Fruit fly (Drosophila melanogaster) whole organism, pupa: Measurements from ENCODE around the gene CG3708.

Experiments used
- CG14655 ChIP-seq: fragments of 200-800 bp; sonication (Bioruptor generic); optimal IDR thresholded peaks from 3 replicates; lab custom pipeline; 2017; ENCODE audit warnings: mild to moderate bottlenecking, missing biosample characterization, missing genetic modification reagents, missing genetic modification characterization
- CG15710 ChIP-seq: fragments of 200-800 bp; sonication (Bioruptor generic); optimal IDR thresholded peaks from 2 replicates; lab custom pipeline; 2018; ENCODE audit warnings: missing biosample characterization, mild to moderate bottlenecking, missing genetic modification characterization, moderate library complexity
- CG4496 ChIP-seq: fragments of 200-800 bp; sonication (Bioruptor generic); IDR thresholded peaks from 3 replicates; pipeline ENCODE4 v1.3.6; 2022; ENCODE audit warnings: missing biosample characterization, missing genetic modification characterization
- D1 ChIP-seq: fragments of 200-800 bp; sonication (Bioruptor generic); optimal IDR thresholded peaks from 2 replicates; lab custom pipeline; 2018; ENCODE audit warnings: missing biosample characterization, mild to moderate bottlenecking, missing genetic modification characterization, moderate library complexity
- EcR ChIP-seq: fragments of 200-800 bp; sonication (Bioruptor generic); optimal IDR thresholded peaks from 3 replicates; lab custom pipeline; 2019; ENCODE audit warnings: missing biosample characterization, missing genetic modification characterization, mild to moderate bottlenecking, moderate library complexity, missing genetic modification reagents
- Pif1A ChIP-seq: fragments of 200-800 bp; sonication (Bioruptor generic); optimal IDR thresholded peaks from 3 replicates; lab custom pipeline; 2016; ENCODE audit warnings: missing biosample characterization, missing genetic modification characterization
- Snoo ChIP-seq: fragments of 200-800 bp; sonication (Bioruptor generic); optimal IDR thresholded peaks from 3 replicates; lab custom pipeline; 2017; ENCODE audit warnings: missing biosample characterization, mild to moderate bottlenecking, missing genetic modification characterization, inconsistent platforms

DNA sequence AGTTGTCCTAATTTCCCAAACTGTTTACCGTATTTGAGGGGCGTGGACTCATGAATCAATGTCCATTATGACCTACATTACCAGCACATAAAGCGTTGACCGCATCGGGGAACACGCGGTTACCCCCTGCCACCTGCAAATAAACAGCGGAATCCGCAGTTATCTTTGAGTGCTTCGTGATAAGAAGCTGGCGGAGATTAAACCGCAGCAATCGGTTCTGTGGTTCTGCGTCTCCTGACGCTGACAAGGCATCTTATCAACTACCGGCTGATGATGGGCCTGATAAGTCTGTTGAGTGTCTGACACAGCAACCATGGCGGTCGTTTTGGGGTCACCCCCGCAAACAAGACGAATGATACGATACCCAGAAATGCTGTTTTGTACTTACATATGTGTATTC is 16.3 kb upstream of the CG3708 start:
- TF ChIP-seq EcR (GFP tag; lab: Kevin White, UChicago) (peak; percentile 73), Snoo (no peak), CG14655 (GFP tag; lab: Kevin White, UChicago) (no peak), D1 (no peak), CG4496 (GFP tag; lab: Robert Waterston, UW) (no peak), CG15710 (no peak), Pif1A (GFP tag; lab: Kevin White, UChicago) (no peak)
